Worm (Caenorhabditis elegans): Measurements from ENCODE around the gene pfn-2.

Gene pfn-2

DNA sequence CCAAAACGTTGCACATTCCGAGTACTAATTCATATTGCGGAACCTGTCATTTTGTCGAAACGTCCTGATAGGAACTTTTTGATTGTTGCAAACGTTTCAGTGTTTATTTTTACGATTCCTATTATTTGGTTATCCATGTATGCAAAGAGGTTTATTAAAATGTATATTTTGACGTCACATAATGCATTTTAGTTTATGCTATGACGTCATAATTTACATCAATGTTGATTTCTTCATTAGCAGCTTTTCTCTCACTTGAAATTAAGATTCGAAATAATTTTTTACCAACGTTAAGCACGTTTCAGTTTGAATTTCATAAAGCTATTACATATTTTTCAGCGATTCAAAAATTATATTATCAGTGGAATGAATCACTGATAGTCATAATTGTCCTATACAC is 12.7 kb upstream of the pfn-2 start:
- TF ChIP-seq pha-4 (GFP tag; IDR thresholded peaks at IDR 0.05) (no peak), pha-4 (tag; optimal IDR thresholded peaks at IDR 0.05) (no peak), nhr-237 (tag; optimal IDR thresholded peaks at IDR 0.05) (no peak), F37D6.2 (tag; optimal IDR thresholded peaks at IDR 0.05) (no peak), ama-1 (optimal IDR thresholded peaks at IDR 0.05) (no peak), nhr-25 (tag; optimal IDR thresholded peaks at IDR 0.05; ENCODE audit: borderline replicate concordance, insufficient read depth) (no peak), daf-8 (GFP tag; IDR thresholded peaks at IDR 0.05) (no peak), hlh-11 (tag; optimal IDR thresholded peaks at IDR 0.05) (no peak), lin-13 (GFP tag; optimal IDR thresholded peaks at IDR 0.05) (no peak), ces-1 (GFP tag; optimal IDR thresholded peaks at IDR 0.05) (no peak), dve-1 (tag; optimal IDR thresholded peaks at IDR 0.05; ENCODE audit: insufficient read depth) (no peak), nhr-111 (GFP tag; optimal IDR thresholded peaks at IDR 0.05) (no peak), tra-1 (GFP tag; IDR thresholded peaks at IDR 0.05) (no peak), ZK337.2 (GFP tag; IDR thresholded peaks at IDR 0.05) (no peak)

DNA sequence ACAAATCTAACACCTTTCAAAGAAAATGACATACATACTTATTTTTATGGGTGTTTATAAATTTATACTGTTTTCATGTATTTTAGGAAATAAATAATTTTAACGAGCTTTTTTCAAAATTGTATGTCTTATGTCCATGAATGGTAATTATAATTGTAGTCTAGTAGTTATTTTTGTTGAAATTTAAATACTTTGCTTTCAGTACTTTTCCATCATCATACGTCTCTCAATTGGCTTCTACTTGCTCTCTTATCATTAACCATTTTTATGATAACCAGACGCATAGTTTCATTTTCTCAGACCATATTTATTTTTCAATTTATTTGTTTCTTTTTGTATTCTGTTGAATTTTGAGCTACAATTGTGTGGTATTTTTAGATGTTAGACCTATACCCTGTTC is 11.6 kb upstream of the pfn-2 start, which contains the start of gene F35C8.5:
Gene F35C8.5, plus strand, starts transcription at position 377 of the 400 bp plus-strand sequence.
- TF ChIP-seq Y48G9A.11 (GFP tag; IDR thresholded peaks at IDR 0.05) (no peak), ceh-44 (GFP tag; IDR thresholded peaks at IDR 0.05) (no peak), tag-97 (GFP tag; IDR thresholded peaks at IDR 0.05) (no peak), php-3 (GFP tag; IDR thresholded peaks at IDR 0.05) (0 out of 2 replicates have a peak, but pooled peaks have one; percentile 44), dve-1 (tag; optimal IDR thresholded peaks at IDR 0.05; ENCODE audit: insufficient read depth) (peak; percentile 35), dmd-6 (GFP tag; IDR thresholded peaks at IDR 0.05) (0 out of 2 replicates have a peak, but pooled peaks have one; percentile 6), nhr-28 (tag; optimal IDR thresholded peaks at IDR 0.05) (peak; percentile 52), daf-16 (GFP tag; optimal IDR thresholded peaks at IDR 0.05) (no peak), daf-16 (tag; optimal IDR thresholded peaks at IDR 0.05) (peak; percentile 76), nhr-77 (tag; optimal IDR thresholded peaks at IDR 0.05) (peak; percentile 34), pqm-1 (tag; optimal IDR thresholded peaks at IDR 0.05) (peak; percentile 53)

- TF ChIP-seq ZK546.5 (tag; optimal IDR thresholded peaks at IDR 0.05) = no peak
- TF ChIP-seq mes-2 (tag; optimal IDR thresholded peaks at IDR 0.05; ENCODE audit: poor library complexity, severe bottlenecking) = no peak
- no peak for TF ChIP-seq F44E2.7 (GFP tag; IDR thresholded peaks at IDR 0.05)
- TF ChIP-seq zfp-2 (tag; optimal IDR thresholded peaks at IDR 0.05) = no peak
- no peak for TF ChIP-seq hif-1 (tag; optimal IDR thresholded peaks at IDR 0.05)
- no peak for TF ChIP-seq ztf-11 (tag; optimal IDR thresholded peaks at IDR 0.05)
- TF ChIP-seq mxl-2 (GFP tag; conservative IDR thresholded peaks at IDR 0.05) = no peak
- no peak for TF ChIP-seq lim-7 (GFP tag; IDR thresholded peaks at IDR 0.05)
- TF ChIP-seq nhr-41 (GFP tag; IDR thresholded peaks at IDR 0.05) = no peak
- TF ChIP-seq cey-2 (tag; optimal IDR thresholded peaks at IDR 0.05; ENCODE audit: borderline replicate concordance, insufficient read depth) = no peak
- TF ChIP-seq vab-7 (GFP tag; IDR thresholded peaks at IDR 0.05) = no peak
- TF ChIP-seq nhr-28 (tag; optimal IDR thresholded peaks at IDR 0.05) = no peak
- no peak for TF ChIP-seq Y75B8A.6 (GFP tag; IDR thresholded peaks at IDR 0.05)
- no peak for TF ChIP-seq zip-2 (tag; optimal IDR thresholded peaks at IDR 0.05)
- TF ChIP-seq zag-1 (tag; optimal IDR thresholded peaks at IDR 0.05) = no peak
Measured at ce11 chrX:5364222-5364621, 10.3 kb upstream of the pfn-2 start, which contains the start of gene chtl-1. Gene chtl-1, minus strand, starts transcription at chrX:5364322.

Measured in whole organism, L4 larva.